Fruit fly (Drosophila melanogaster): Measurements from ENCODE around the gene dgt1.

- no peak for TF ChIP-seq jim (GFP tag; optimal IDR thresholded peaks at IDR 0.05)
- peak; percentile 46 for TF ChIP-seq Vsx2 (GFP tag; optimal IDR thresholded peaks at IDR 0.05; ENCODE audit: partially characterized antibody)
Measured at dm6 chr3R:29876733-29877193, 19.5 kb upstream of the dgt1 start, which contains the start of gene CG31038.
